Worm (Caenorhabditis elegans): Measurements from ENCODE around the gene K10H10.12.

DNA sequence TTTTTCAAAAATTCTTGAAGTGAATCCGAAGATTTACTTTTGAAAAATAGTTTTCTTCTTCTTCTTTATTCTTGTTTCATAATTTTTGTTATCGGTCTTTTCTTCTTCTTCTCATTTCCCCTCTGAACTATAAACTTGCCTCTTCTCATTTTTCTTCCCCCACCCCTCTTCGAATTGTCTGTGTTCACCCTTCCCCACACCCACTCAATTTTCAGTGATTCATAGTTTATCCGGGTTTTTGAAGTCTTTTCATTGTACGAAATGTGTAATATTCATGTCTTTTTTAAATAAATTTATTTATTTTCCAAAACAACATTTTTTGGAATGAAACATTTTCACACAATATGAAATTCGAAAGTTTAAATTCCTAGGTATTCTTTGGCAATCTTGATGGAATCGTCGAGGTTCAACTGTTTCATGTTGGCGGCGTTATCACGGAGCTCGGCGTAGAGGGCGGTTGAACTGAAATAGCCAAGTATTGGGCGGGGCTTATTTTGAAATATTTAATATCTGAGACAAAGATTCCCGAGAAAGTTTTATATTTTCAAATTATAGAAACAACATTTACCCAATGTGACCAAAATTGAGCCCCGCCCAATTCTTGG is 13.5 kb downstream of the K10H10.12 start:
- no peak for TF ChIP-seq nhr-12 (tag; optimal IDR thresholded peaks at IDR 0.05)
- no peak for TF ChIP-seq hlh-4 (tag; optimal IDR thresholded peaks at IDR 0.05)
- TF ChIP-seq ceh-82 (tag; optimal IDR thresholded peaks at IDR 0.05) = no peak
- TF ChIP-seq nhr-71 (tag; optimal IDR thresholded peaks at IDR 0.05) = no peak
- no peak for TF ChIP-seq elt-3 (tag; optimal IDR thresholded peaks at IDR 0.05)
